Worm (Caenorhabditis elegans) whole organism, L2 larva: ENCODE results near the gene srd-4.

Experiments used
- F13H6.1 ChIP-seq: sonication (generic microtip); optimal IDR thresholded peaks from 2 replicates; lab custom pipeline; 2016; ENCODE audit warnings: missing genetic modification characterization, missing compliant biosample characterization
- alr-1 ChIP-seq: fragments of 150-350 bp; optimal IDR thresholded peaks from 2 replicates; lab custom pipeline; 2014; ENCODE audit warnings: missing biosample characterization, missing genetic modification characterization
- aly-2 ChIP-seq: fragments of 150-350 bp; optimal IDR thresholded peaks from 2 replicates; lab custom pipeline; 2014; ENCODE audit warnings: missing biosample characterization, missing genetic modification characterization
- ceh-82 ChIP-seq: fragments of 150-350 bp; optimal IDR thresholded peaks from 2 replicates; lab custom pipeline; 2014; ENCODE audit warnings: missing biosample characterization, missing genetic modification characterization
- elt-3 ChIP-seq: sonication (generic microtip); optimal IDR thresholded peaks from 2 replicates; lab custom pipeline; 2017; ENCODE audit warnings: missing biosample characterization, missing genetic modification characterization
- lsy-2 ChIP-seq, 2 experiments: fragments of 150-350 bp in 1 of 2; sonication (generic microtip) in 1 of 2; optimal IDR thresholded peaks; 2 replicates each; lab custom pipeline; 2014 to 2017; ENCODE audit warnings: missing biosample characterization in 2 of 2, missing genetic modification characterization in 2 of 2
- mdl-1 ChIP-seq, 2 experiments: fragments of 150-350 bp in 1 of 2; sonication (generic microtip) in 1 of 2; optimal IDR thresholded peaks; 2 replicates each; lab custom pipeline; 2017; ENCODE audit warnings: missing biosample characterization in 2 of 2, missing genetic modification characterization in 2 of 2
- nhr-10 ChIP-seq: sonication (generic microtip); optimal IDR thresholded peaks from 2 replicates; lab custom pipeline; 2017; ENCODE audit warnings: missing biosample characterization, missing genetic modification characterization
- nhr-237 ChIP-seq: fragments of 150-350 bp; optimal IDR thresholded peaks from 2 replicates; lab custom pipeline; 2014; ENCODE audit warnings: missing biosample characterization, missing genetic modification characterization
- nhr-6 ChIP-seq: fragments of 150-350 bp; optimal IDR thresholded peaks from 2 replicates; lab custom pipeline; 2014; ENCODE audit warnings: missing biosample characterization, missing genetic modification characterization
- sem-4 ChIP-seq: fragments of 150-350 bp; optimal IDR thresholded peaks from 2 replicates; lab custom pipeline; 2014; ENCODE audit warnings: missing biosample characterization, missing genetic modification reagents, missing genetic modification characterization
- snpc-4 ChIP-seq: fragments of 150-350 bp; optimal IDR thresholded peaks from 2 replicates; lab custom pipeline; 2014; ENCODE audit warnings: missing biosample characterization, missing genetic modification characterization
- ztf-11 ChIP-seq: sonication (generic microtip); optimal IDR thresholded peaks from 2 replicates; lab custom pipeline; 2017; ENCODE audit warnings: missing biosample characterization, missing genetic modification characterization

- TF ChIP-seq nhr-237 = no peak
- no peak for TF ChIP-seq mdl-1 (tag; optimal IDR thresholded peaks at IDR 0.05; lab: Kevin White, UChicago)
- TF ChIP-seq ztf-11 (tag; lab: Kevin White, UChicago) = no peak
- no peak for TF ChIP-seq nhr-10 (tag; lab: Kevin White, UChicago)
- no peak for TF ChIP-seq elt-3
- no peak for TF ChIP-seq alr-1 (tag; lab: Kevin White, UChicago)
- TF ChIP-seq ceh-82 (tag; lab: Kevin White, UChicago) = no peak
- no peak for TF ChIP-seq aly-2 (tag; lab: Kevin White, UChicago)
- TF ChIP-seq snpc-4 (tag; lab: Kevin White, UChicago) = no peak
- no peak for TF ChIP-seq lsy-2 (tag; optimal IDR thresholded peaks at IDR 0.05; lab: Kevin White, UChicago)
- TF ChIP-seq sem-4 (tag; lab: Kevin White, UChicago) = no peak
- no peak for TF ChIP-seq nhr-6 (tag; lab: Kevin White, UChicago)
- no peak for TF ChIP-seq F13H6.1
Measured at ce11 chrV:12154554-12154953, 30.2 kb upstream of the srd-4 start, which contains the start of gene C27A7.9.
